Worm (Caenorhabditis elegans): ENCODE results near the gene cls-1.

- TF ChIP-seq ceh-44 (GFP tag; IDR thresholded peaks at IDR 0.05): no peak
- no peak for TF ChIP-seq nhr-42 (GFP tag; IDR thresholded peaks at IDR 0.05)
- no peak for TF ChIP-seq Y48G9A.11 (GFP tag; IDR thresholded peaks at IDR 0.05)
- TF ChIP-seq unc-130 (GFP tag; optimal IDR thresholded peaks at IDR 0.05): no peak
- no peak for TF ChIP-seq mdt-29 (GFP tag; IDR thresholded peaks at IDR 0.05)
- TF ChIP-seq egl-27 (tag; optimal IDR thresholded peaks at IDR 0.05): no peak
- no peak for TF ChIP-seq snpc-4 (tag; optimal IDR thresholded peaks at IDR 0.05)
- no peak for TF ChIP-seq nhr-237 (tag; optimal IDR thresholded peaks at IDR 0.05)
- no peak for TF ChIP-seq pqm-1 (tag; optimal IDR thresholded peaks at IDR 0.05)
- TF ChIP-seq unc-62 (GFP tag; optimal IDR thresholded peaks at IDR 0.05 in 1 of 2): no peak
- no peak for TF ChIP-seq unc-62 (tag; optimal IDR thresholded peaks at IDR 0.05)
- TF ChIP-seq mep-1 (tag; optimal IDR thresholded peaks at IDR 0.05): no peak
- no peak for TF ChIP-seq ZK546.5 (tag; optimal IDR thresholded peaks at IDR 0.05)
- TF ChIP-seq mxl-3 (GFP tag; optimal IDR thresholded peaks at IDR 0.05): no peak
These were observed 45.7 kb upstream of the cls-1 start, which contains the start of gene fipr-20 for ce11 chrIII:7462295-7462694.

Data from whole organism, L4 larva.